Worm (Caenorhabditis elegans): ENCODE results near the gene ZC84.1.

ZC84.1 gene

DNA sequence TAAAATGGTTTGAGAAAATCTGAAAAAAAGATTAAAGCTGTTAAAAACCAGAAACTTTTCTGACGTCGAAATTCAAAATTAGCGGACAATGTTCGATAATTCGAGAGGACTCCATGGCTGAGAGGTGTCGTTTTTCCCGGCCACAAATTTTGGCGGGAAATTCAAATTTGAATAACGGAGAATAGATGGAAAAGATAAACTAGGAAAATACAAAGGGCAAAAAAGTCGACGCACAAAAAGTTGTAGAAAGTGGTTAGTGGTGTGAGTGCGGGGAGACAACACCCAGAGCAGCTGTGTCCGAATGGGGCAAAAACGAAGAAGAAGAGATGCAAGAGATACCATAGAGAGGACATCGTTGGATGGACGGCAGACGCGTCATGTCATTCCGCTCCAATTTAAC, 15.0 kb downstream of the ZC84.1 start, which contains the start of gene cls-3 (continued):
- no peak for TF ChIP-seq mdl-1 (tag; optimal IDR thresholded peaks at IDR 0.05)
- TF ChIP-seq nhr-85 (tag), result peak; percentile 84
- TF ChIP-seq lin-13 (GFP tag; optimal IDR thresholded peaks at IDR 0.05), result peak; percentile 59
- TF ChIP-seq hpl-2 (GFP tag; optimal IDR thresholded peaks at IDR 0.05), result no peak
- peak; percentile 68 for TF ChIP-seq nhr-47 (tag; optimal IDR thresholded peaks at IDR 0.05)
- TF ChIP-seq nhr-28 (tag; optimal IDR thresholded peaks at IDR 0.05), result no peak
- TF ChIP-seq mep-1 (tag; optimal IDR thresholded peaks at IDR 0.05), result peak; percentile 27
- TF ChIP-seq nhr-84 (tag; optimal IDR thresholded peaks at IDR 0.05), result no peak
- TF ChIP-seq unc-86 (tag; optimal IDR thresholded peaks at IDR 0.05), result no peak
- TF ChIP-seq tlp-1 (tag; optimal IDR thresholded peaks at IDR 0.05), result no peak
- no peak for TF ChIP-seq nhr-12 (tag; optimal IDR thresholded peaks at IDR 0.05)
- TF ChIP-seq lsy-2 (tag; optimal IDR thresholded peaks at IDR 0.05), result peak; percentile 61 to 76
- no peak for TF ChIP-seq ama-1 (optimal IDR thresholded peaks at IDR 0.05)
- TF ChIP-seq rnt-1 (tag; optimal IDR thresholded peaks at IDR 0.05), result peak; percentile 88
- TF ChIP-seq sptf-1 (tag; optimal IDR thresholded peaks at IDR 0.05), result no peak
- TF ChIP-seq mef-2 (tag; optimal IDR thresholded peaks at IDR 0.05), result no peak
- peak; percentile 47 for TF ChIP-seq nhr-90 (tag; optimal IDR thresholded peaks at IDR 0.05; ENCODE audit: poor library complexity)
- peak; percentile 88 to 92 (median 90) for TF ChIP-seq dpl-1 (GFP tag; optimal IDR thresholded peaks at IDR 0.05)
- TF ChIP-seq fkh-4 (tag; optimal IDR thresholded peaks at IDR 0.05; ENCODE audit: borderline replicate concordance), result peak; percentile 5
- TF ChIP-seq egl-13 (tag; optimal IDR thresholded peaks at IDR 0.05), result peak; percentile 13
- no peak for TF ChIP-seq snpc-4 (tag; optimal IDR thresholded peaks at IDR 0.05)
- no peak for TF ChIP-seq skn-1 (tag; optimal IDR thresholded peaks at IDR 0.05)
- TF ChIP-seq unc-98 (GFP tag; IDR thresholded peaks at IDR 0.05), result no peak
- TF ChIP-seq pax-3 (tag; optimal IDR thresholded peaks at IDR 0.05), result no peak
- TF ChIP-seq lin-15B (tag; optimal IDR thresholded peaks at IDR 0.05), result no peak
- no peak for TF ChIP-seq pag-3 (tag; optimal IDR thresholded peaks at IDR 0.05; ENCODE audit: borderline replicate concordance, insufficient read depth)
- no peak for TF ChIP-seq zag-1 (tag; optimal IDR thresholded peaks at IDR 0.05)
- no peak for TF ChIP-seq ztf-4 (tag; optimal IDR thresholded peaks at IDR 0.05)
- TF ChIP-seq C34B4.2 (tag; optimal IDR thresholded peaks at IDR 0.05), result no peak
- no peak for TF ChIP-seq mab-9 (GFP tag; IDR thresholded peaks at IDR 0.05)
- TF ChIP-seq lir-3 (tag; optimal IDR thresholded peaks at IDR 0.05; ENCODE audit: poor library complexity), result peak; percentile 65

DNA sequence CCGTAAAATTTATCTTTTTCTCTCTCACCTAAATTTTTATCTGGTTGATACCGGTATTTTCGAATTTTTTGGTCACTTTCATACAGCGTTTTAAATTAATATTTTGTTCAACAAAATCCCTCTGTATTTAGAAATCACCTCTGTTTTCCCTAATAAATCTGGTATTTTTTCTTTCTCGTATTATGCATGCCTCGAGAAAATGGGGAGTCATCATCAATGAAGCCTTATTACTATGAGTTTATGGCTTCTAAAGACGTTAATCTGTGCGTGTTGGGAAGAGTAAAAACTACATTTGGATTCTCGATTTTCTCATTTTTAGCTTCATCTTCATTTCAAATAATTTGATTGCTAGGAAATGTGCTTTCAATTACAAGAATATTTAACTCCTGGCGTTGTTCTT, 20.4 kb downstream of the ZC84.1 start, which contains the start of gene ZC84.7:
Gene ZC84.7, plus strand, starts transcription at position 301 of the 400 bp plus-strand sequence.
- TF ChIP-seq efl-1 (optimal IDR thresholded peaks at IDR 0.05) (no peak), efl-1 (GFP tag; optimal IDR thresholded peaks at IDR 0.05 in 1 of 2) (peak in 1 of 2 experiments; percentile 5), nhr-90 (tag; optimal IDR thresholded peaks at IDR 0.05; ENCODE audit: poor library complexity) (no peak)

DNA sequence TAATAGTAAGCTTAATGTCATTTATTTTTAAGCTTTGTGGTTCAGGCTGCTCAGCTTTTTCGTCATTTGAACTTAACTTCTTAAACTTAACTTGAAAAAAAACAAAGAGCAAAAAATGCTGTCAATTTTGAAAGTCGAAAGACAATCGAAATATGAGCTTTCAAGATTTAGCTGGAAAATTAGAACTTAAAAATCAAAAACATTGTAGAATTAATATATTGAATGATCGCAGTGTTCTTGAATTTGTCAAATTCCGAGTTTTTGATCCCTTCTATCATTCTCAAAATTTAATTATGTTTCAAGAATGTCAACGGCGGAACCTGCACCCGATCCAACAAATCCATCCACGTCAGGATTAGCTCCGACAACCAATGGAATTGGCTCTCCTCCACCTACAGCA, 24.8 kb downstream of the ZC84.1 start, which contains the start of gene tax-4:
Gene tax-4, plus strand, starts transcription at position 301 of the 400 bp plus-strand sequence.
- TF ChIP-seq lin-13 (GFP tag; optimal IDR thresholded peaks at IDR 0.05), result no peak
- no peak for TF ChIP-seq sptf-1 (tag; optimal IDR thresholded peaks at IDR 0.05)
- TF ChIP-seq lin-39 (tag; optimal IDR thresholded peaks at IDR 0.05), result no peak
- TF ChIP-seq blmp-1 (tag; optimal IDR thresholded peaks at IDR 0.05), result no peak
- TF ChIP-seq C04F5.9 (tag; optimal IDR thresholded peaks at IDR 0.05), result no peak
- no peak for TF ChIP-seq pag-3 (tag; optimal IDR thresholded peaks at IDR 0.05; ENCODE audit: borderline replicate concordance, insufficient read depth)
- no peak for TF ChIP-seq mef-2 (tag; optimal IDR thresholded peaks at IDR 0.05)

DNA sequence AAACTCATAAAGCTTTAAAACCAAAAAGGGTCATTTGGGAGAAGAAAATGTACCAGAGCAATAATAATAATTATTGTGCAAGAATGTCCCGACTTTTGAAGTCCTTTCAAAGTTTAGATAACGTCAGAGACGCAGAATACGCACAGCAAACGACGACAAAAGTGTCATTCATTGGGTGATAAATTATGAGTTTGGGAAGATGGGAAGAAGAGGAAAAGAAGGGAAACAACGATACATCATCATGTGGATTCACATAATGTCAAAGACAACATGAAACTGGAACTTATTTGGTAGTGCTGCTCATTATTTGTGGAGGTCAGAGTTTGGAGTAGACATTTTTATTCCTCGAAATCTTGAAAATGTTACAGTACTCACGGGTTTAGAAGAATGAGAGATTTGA, 28.2 kb downstream of the ZC84.1 start:
- TF ChIP-seq Y116A8C.19 (tag; optimal IDR thresholded peaks at IDR 0.05; ENCODE audit: borderline replicate concordance), result no peak
- no peak for TF ChIP-seq nhr-47 (tag; optimal IDR thresholded peaks at IDR 0.05)
- TF ChIP-seq lin-35 (GFP tag; optimal IDR thresholded peaks at IDR 0.05), result no peak
- TF ChIP-seq fkh-10 (GFP tag; optimal IDR thresholded peaks at IDR 0.05), result no peak
- TF ChIP-seq fkh-4 (tag; optimal IDR thresholded peaks at IDR 0.05; ENCODE audit: borderline replicate concordance), result no peak
- TF ChIP-seq ces-1 (GFP tag; optimal IDR thresholded peaks at IDR 0.05), result no peak
- TF ChIP-seq pag-3 (tag; optimal IDR thresholded peaks at IDR 0.05; ENCODE audit: borderline replicate concordance, insufficient read depth), result no peak
- TF ChIP-seq dsc-1 (tag; optimal IDR thresholded peaks at IDR 0.05), result no peak
- no peak for TF ChIP-seq lir-3 (tag; optimal IDR thresholded peaks at IDR 0.05; ENCODE audit: poor library complexity)
- no peak for TF ChIP-seq nhr-71 (tag; optimal IDR thresholded peaks at IDR 0.05)
- TF ChIP-seq ztf-11 (tag; optimal IDR thresholded peaks at IDR 0.05), result no peak
- no peak for TF ChIP-seq ceh-88 (GFP tag; IDR thresholded peaks at IDR 0.05)
- no peak for TF ChIP-seq zip-4 (GFP tag; optimal IDR thresholded peaks at IDR 0.05)
- no peak for TF ChIP-seq elt-3 (tag; optimal IDR thresholded peaks at IDR 0.05)
- no peak for TF ChIP-seq xbp-1 (tag; optimal IDR thresholded peaks at IDR 0.05)
- no peak for TF ChIP-seq pqm-1 (tag; optimal IDR thresholded peaks at IDR 0.05)
- TF ChIP-seq unc-130 (tag; optimal IDR thresholded peaks at IDR 0.05), result no peak
- no peak for TF ChIP-seq ama-1 (optimal IDR thresholded peaks at IDR 0.05)

All from whole organism, L1 larva.